Fruit fly (Drosophila melanogaster) whole organism, prepupa: ENCODE measurements around the gene CG33107.

ENCODE experiments used
- Blimp-1 ChIP-seq: fragments of 200-800 bp; sonication (Bioruptor generic); optimal IDR thresholded peaks from 3 replicates; lab custom pipeline; 2017; ENCODE audit warnings: missing biosample characterization, missing genetic modification characterization, mild to moderate bottlenecking, moderate library complexity, missing genetic modification reagents
- CG10631 ChIP-seq: fragments of 200-800 bp; sonication (Bioruptor generic); optimal IDR thresholded peaks from 2 replicates; lab custom pipeline; 2016; ENCODE audit warnings: missing biosample characterization, missing genetic modification characterization
- CG11762 ChIP-seq: fragments of 200-800 bp; sonication (Bioruptor generic); optimal IDR thresholded peaks from 3 replicates; lab custom pipeline; 2016; ENCODE audit warnings: missing biosample characterization, missing genetic modification characterization; ENCODE audit not compliant: insufficient read depth
- CG11902 ChIP-seq: fragments of 200-800 bp; sonication (Bioruptor generic); optimal IDR thresholded peaks from 3 replicates; lab custom pipeline; 2016; ENCODE audit warnings: missing biosample characterization, missing genetic modification characterization
- CG15336 ChIP-seq: fragments of 200-800 bp; sonication (Bioruptor generic); IDR thresholded peaks from 2 replicates; pipeline ENCODE4 v1.3.6; 2022; ENCODE audit warnings: missing biosample characterization, missing genetic modification characterization
- CG1621 ChIP-seq: fragments of 200-800 bp; sonication (Bioruptor generic); optimal IDR thresholded peaks from 3 replicates; lab custom pipeline; 2018; ENCODE audit warnings: missing biosample characterization, mild to moderate bottlenecking, missing genetic modification characterization
- CG16779 ChIP-seq: fragments of 200-800 bp; sonication (Bioruptor generic); optimal IDR thresholded peaks from 3 replicates; lab custom pipeline; 2017; ENCODE audit warnings: missing biosample characterization, mild to moderate bottlenecking, missing genetic modification characterization
- CG3032 ChIP-seq: fragments of 200-800 bp; optimal IDR thresholded peaks from 2 replicates; lab custom pipeline; 2019; ENCODE audit warnings: missing biosample characterization, mild to moderate bottlenecking, missing genetic modification characterization, moderate library complexity
- CG32006 ChIP-seq: fragments of 200-800 bp; sonication (Bioruptor generic); optimal IDR thresholded peaks from 3 replicates; lab custom pipeline; 2017; ENCODE audit warnings: missing biosample characterization, mild to moderate bottlenecking, missing genetic modification characterization
- CG34406 ChIP-seq: fragments of 200-800 bp; sonication (Bioruptor generic); optimal IDR thresholded peaks from 3 replicates; lab custom pipeline; 2016; ENCODE audit warnings: missing biosample characterization, missing genetic modification characterization
- CG3919 ChIP-seq: fragments of 200-800 bp; sonication (Bioruptor generic); optimal IDR thresholded peaks from 3 replicates; lab custom pipeline; 2016; ENCODE audit warnings: missing biosample characterization, missing genetic modification characterization
- CG4318 ChIP-seq: fragments of 200-800 bp; sonication (Bioruptor generic); optimal IDR thresholded peaks from 3 replicates; lab custom pipeline; 2017; ENCODE audit warnings: missing biosample characterization, mild to moderate bottlenecking, missing genetic modification characterization
- CG6163 ChIP-seq: fragments of 200-800 bp; sonication (Bioruptor generic); IDR thresholded peaks from 3 replicates; pipeline ENCODE4 v1.3.6; 2022; ENCODE audit warnings: missing biosample characterization, missing genetic modification characterization
- CG6276 ChIP-seq: fragments of 200-800 bp; sonication (Bioruptor generic); optimal IDR thresholded peaks from 2 replicates; lab custom pipeline; 2017; ENCODE audit warnings: missing biosample characterization, mild to moderate bottlenecking, missing genetic modification characterization
- CG6854 ChIP-seq: fragments of 200-800 bp; sonication (Bioruptor generic); optimal IDR thresholded peaks from 2 replicates; lab custom pipeline; 2017; ENCODE audit warnings: missing biosample characterization, mild to moderate bottlenecking, missing genetic modification characterization
- CG7368 ChIP-seq: fragments of 200-800 bp; sonication (Bioruptor generic); optimal IDR thresholded peaks from 3 replicates; lab custom pipeline; 2016; ENCODE audit warnings: missing biosample characterization, missing genetic modification characterization
- CG8119 ChIP-seq: fragments of 200-800 bp; sonication (Bioruptor generic); IDR thresholded peaks from 3 replicates; pipeline ENCODE4 v1.3.6; 2022; ENCODE audit warnings: missing biosample characterization, missing genetic modification characterization
- CG8632 ChIP-seq: fragments of 200-800 bp; sonication (Bioruptor generic); optimal IDR thresholded peaks from 3 replicates; lab custom pipeline; 2016; ENCODE audit warnings: missing biosample characterization, missing genetic modification characterization
- Eip78C ChIP-seq: fragments of 200-800 bp; sonication (Bioruptor generic); peaks from one replicate; lab custom pipeline; 2016; ENCODE audit warnings: missing biosample characterization, missing genetic modification characterization
- Eip93F ChIP-seq: fragments of 200-800 bp; sonication (Bioruptor generic); optimal IDR thresholded peaks from 2 replicates; lab custom pipeline; 2016; ENCODE audit warnings: missing biosample characterization, mild to moderate bottlenecking, missing genetic modification characterization
- Gug ChIP-seq: fragments of 200-800 bp; sonication (Bioruptor generic); IDR thresholded peaks from 2 replicates; pipeline ENCODE4 v1.3.6; 2022; ENCODE audit warnings: missing biosample characterization, missing genetic modification characterization
- Hr38 ChIP-seq: sonication (Bioruptor generic); optimal IDR thresholded peaks from 2 replicates; lab custom pipeline; 2016; ENCODE audit warnings: missing biosample characterization, missing genetic modification characterization
- Hr4 ChIP-seq: fragments of 200-800 bp; sonication (Bioruptor generic); optimal IDR thresholded peaks from 3 replicates; lab custom pipeline; 2016; ENCODE audit warnings: missing biosample characterization, missing genetic modification characterization
- Lpt ChIP-seq: fragments of 200-800 bp; sonication (Bioruptor generic); optimal IDR thresholded peaks from 3 replicates; lab custom pipeline; 2016; ENCODE audit warnings: missing biosample characterization, missing genetic modification characterization
- OdsH ChIP-seq: fragments of 200-800 bp; sonication (Bioruptor generic); optimal IDR thresholded peaks from 3 replicates; lab custom pipeline; 2016; ENCODE audit warnings: missing biosample characterization, missing genetic modification characterization
- Smox ChIP-seq: fragments of 200-800 bp; sonication (Bioruptor generic); optimal IDR thresholded peaks from 3 replicates; lab custom pipeline; 2016; ENCODE audit warnings: missing biosample characterization, missing genetic modification characterization
- Sox102F ChIP-seq: fragments of 200-800 bp; sonication (Bioruptor generic); optimal IDR thresholded peaks from 2 replicates; lab custom pipeline; 2016; ENCODE audit warnings: missing biosample characterization, mild to moderate bottlenecking, missing genetic modification characterization
- Sox14 ChIP-seq: fragments of 200-800 bp; sonication (Bioruptor generic); optimal IDR thresholded peaks from 3 replicates; lab custom pipeline; 2016; ENCODE audit warnings: missing biosample characterization, missing genetic modification characterization
- Sox15 ChIP-seq: fragments of 200-800 bp; sonication (Bioruptor generic); optimal IDR thresholded peaks from 3 replicates; lab custom pipeline; 2016; ENCODE audit warnings: missing biosample characterization, missing genetic modification characterization
- cyc ChIP-seq: fragments of 200-800 bp; sonication (Bioruptor generic); optimal IDR thresholded peaks from 3 replicates; lab custom pipeline; 2016; ENCODE audit warnings: missing biosample characterization, missing genetic modification characterization
- dac ChIP-seq: fragments of 200-800 bp; sonication (Bioruptor generic); optimal IDR thresholded peaks from 2 replicates; lab custom pipeline; 2017; ENCODE audit warnings: missing biosample characterization, mild to moderate bottlenecking, missing genetic modification characterization
- dsx ChIP-seq: fragments of 200-800 bp; optimal IDR thresholded peaks from 3 replicates; lab custom pipeline; 2019; ENCODE audit warnings: missing biosample characterization, mild to moderate bottlenecking, missing genetic modification characterization, moderate library complexity; ENCODE audit not compliant: poor library complexity, severe bottlenecking
- eg ChIP-seq: fragments of 200-800 bp; sonication (Bioruptor generic); IDR thresholded peaks from 3 replicates; pipeline ENCODE4 v1.3.6; 2022; ENCODE audit warnings: missing biosample characterization, missing genetic modification characterization
- esn ChIP-seq: fragments of 200-800 bp; sonication (Bioruptor generic); optimal IDR thresholded peaks from 2 replicates; lab custom pipeline; 2016; ENCODE audit warnings: missing biosample characterization, mild to moderate bottlenecking, missing genetic modification characterization, moderate library complexity
- fd85E ChIP-seq: fragments of 200-800 bp; sonication (Bioruptor generic); optimal IDR thresholded peaks from 3 replicates; lab custom pipeline; 2016; ENCODE audit warnings: missing biosample characterization, missing genetic modification characterization
- fkh ChIP-seq: fragments of 200-800 bp; sonication (Bioruptor generic); optimal IDR thresholded peaks from 3 replicates; lab custom pipeline; 2017; ENCODE audit warnings: missing biosample characterization, mild to moderate bottlenecking, missing genetic modification characterization, moderate library complexity
- lz ChIP-seq: fragments of 200-800 bp; sonication (Bioruptor generic); optimal IDR thresholded peaks from 3 replicates; lab custom pipeline; 2016; ENCODE audit warnings: missing biosample characterization, missing genetic modification characterization
- pdm3 ChIP-seq: fragments of 200-800 bp; sonication (Bioruptor generic); optimal IDR thresholded peaks from 3 replicates; lab custom pipeline; 2016; ENCODE audit warnings: missing biosample characterization, missing genetic modification characterization
- salr ChIP-seq, 2 experiments: fragments of 200-800 bp; sonication (Bioruptor generic); optimal IDR thresholded peaks; 3 replicates each; lab custom pipeline; 2016 to 2018; ENCODE audit warnings: missing biosample characterization in 2 of 2, missing genetic modification characterization in 2 of 2, mild to moderate bottlenecking in 1 of 2
- ss ChIP-seq, 2 experiments: fragments of 200-800 bp; sonication (Bioruptor generic); optimal IDR thresholded peaks; 2 replicates in 1 of 2; 3 replicates in 1 of 2; lab custom pipeline; 2017 to 2018; ENCODE audit warnings: mild to moderate bottlenecking in 2 of 2, missing biosample characterization in 2 of 2, missing genetic modification characterization in 2 of 2, moderate library complexity in 1 of 2
- svp ChIP-seq: fragments of 200-800 bp; sonication (Bioruptor generic); peaks from one replicate; lab custom pipeline; 2016; ENCODE audit warnings: missing biosample characterization, missing genetic modification characterization
- vri ChIP-seq: fragments of 200-800 bp; sonication (Bioruptor generic); optimal IDR thresholded peaks from 3 replicates; lab custom pipeline; 2016; ENCODE audit warnings: missing biosample characterization, mild to moderate bottlenecking, missing genetic modification characterization

The CG33107 gene

DNA sequence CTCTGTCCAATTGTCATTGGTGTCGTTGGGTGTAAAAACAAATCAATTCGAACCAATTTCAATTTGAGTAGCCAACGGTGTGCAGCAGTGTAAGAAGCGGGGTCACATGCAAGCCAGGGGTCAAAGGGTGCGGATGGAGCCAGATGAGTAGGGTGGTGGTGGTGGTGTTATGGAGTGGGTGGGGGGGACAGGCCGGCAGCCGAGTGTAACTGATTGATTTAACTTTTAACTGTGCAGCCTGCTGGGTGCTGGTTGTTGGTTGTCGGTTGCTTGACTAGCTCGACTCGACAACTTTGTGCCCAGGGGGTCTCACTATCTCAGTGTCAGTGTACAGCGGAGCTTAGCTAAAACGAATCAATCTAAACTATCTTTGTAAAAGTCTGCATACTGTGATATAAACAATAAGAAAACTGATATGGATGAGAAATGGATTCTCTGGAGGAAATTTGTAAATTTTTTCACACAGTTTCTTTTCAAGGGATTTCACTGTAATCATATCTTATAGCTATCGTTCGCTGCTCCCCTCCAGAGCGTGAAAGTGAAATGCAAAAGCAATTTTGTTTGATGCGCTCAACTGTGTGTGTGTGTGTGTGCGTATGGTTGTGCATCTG, 12.9 kb upstream of the CG33107 start (continued):
- TF ChIP-seq Lpt (peak; percentile 65), CG6276 (no peak), Sox15 (GFP tag; lab: Kevin White, UChicago) (no peak), Blimp-1 (peak; percentile 24), fkh (GFP tag; lab: Kevin White, UChicago) (no peak), CG6854 (no peak), CG7368 (GFP tag; lab: Kevin White, UChicago) (peak; percentile 37), CG11762 (GFP tag; lab: Kevin White, UChicago) (peak; percentile 48), CG16779 (tag; lab: Kevin White, UChicago) (peak; percentile 40), Smox (GFP tag; lab: Kevin White, UChicago) (no peak), Sox14 (GFP tag; lab: Kevin White, UChicago) (no peak), Sox102F (no peak), CG11902 (GFP tag; lab: Kevin White, UChicago) (no peak), Hr4 (GFP tag; lab: Kevin White, UChicago) (no peak), dac (GFP tag; lab: Kevin White, UChicago) (peak; percentile 76), CG6163 (GFP tag; lab: Robert Waterston, UW) (peak; percentile 91), svp (GFP tag; lab: Kevin White, UChicago) (no peak), Gug (GFP tag; lab: Robert Waterston, UW) (peak; percentile 77), cyc (no peak)

DNA sequence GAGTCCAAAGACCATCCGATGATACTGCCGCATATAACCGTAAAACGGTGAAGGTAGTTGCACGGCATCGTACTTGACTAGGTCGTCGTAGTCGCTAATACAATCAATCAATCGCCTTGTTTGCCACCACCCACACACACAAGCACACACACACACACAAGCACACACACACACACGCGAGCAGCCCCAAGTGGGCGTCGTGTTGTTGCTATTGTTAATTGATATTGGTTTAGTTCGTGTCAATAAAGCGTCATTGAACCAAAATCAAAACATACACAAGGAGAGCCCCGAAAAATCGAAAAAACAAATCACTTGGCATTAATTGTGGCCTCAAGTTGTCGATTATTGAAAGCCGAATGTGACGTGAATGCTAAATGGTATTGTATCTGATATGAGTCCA, 11.9 kb upstream of the CG33107 start:
- TF ChIP-seq fkh (GFP tag; lab: Kevin White, UChicago) (peak; percentile 95), CG16779 (tag; lab: Kevin White, UChicago) (no peak)

DNA sequence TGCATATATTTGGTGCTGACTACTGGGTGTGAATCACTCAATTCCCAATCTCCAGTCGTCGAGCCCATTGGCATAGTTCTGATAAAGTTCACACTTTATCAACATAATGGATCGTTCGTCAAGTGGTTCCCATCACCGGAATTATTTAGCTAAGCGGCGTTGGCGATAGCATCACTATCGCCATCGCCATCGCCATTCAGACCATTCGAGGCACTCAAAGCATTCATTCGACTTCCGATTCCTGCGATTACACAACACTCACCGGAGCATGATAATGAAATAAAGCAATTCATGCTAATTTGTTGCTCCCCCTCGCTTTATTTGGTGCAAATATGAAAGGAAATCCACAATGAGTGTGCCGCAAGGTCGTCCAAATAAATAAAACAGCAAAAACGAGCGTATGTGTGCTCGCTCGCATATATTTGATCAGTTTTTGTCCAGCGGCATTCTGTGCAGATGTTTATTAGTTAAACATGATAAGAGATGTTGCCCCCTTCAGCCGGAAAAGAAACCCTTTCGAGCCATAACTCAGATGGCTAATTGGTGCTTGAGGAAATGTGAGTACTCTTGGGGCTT, 10.9 kb upstream of the CG33107 start:
- TF ChIP-seq Eip78C (GFP tag; lab: Kevin White, UChicago) (peak; percentile 31), svp (GFP tag; lab: Kevin White, UChicago) (no peak), Smox (GFP tag; lab: Kevin White, UChicago) (no peak), Blimp-1 (no peak), dsx (no peak), CG34406 (no peak), Hr38 (GFP tag; lab: Kevin White, UChicago) (no peak), vri (peak; percentile 51), Eip93F (GFP tag; lab: Kevin White, UChicago) (no peak), fkh (GFP tag; lab: Kevin White, UChicago) (peak; percentile 32), CG3032 (no peak)

DNA sequence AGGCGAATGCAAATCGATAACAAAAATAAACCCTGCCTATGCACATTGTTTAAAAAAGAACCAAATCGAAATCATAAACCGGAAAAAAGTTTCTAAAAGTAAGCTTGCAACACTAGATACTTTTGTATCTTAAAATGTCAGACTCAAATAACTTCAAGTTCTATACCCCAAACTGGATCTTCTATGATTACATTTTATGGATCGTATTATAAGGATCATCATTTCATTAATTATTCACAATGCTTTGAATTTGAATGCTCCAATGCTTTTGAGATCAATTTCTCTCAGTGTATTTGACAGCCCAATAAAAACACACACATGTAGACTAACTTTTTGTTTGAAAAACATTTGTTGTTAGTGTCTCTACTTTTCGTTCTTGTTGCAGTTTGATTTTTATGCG, 9.7 kb upstream of the CG33107 start:
- no peak for TF ChIP-seq CG1621 (tag; lab: Kevin White, UChicago)
- peak; percentile 23 for TF ChIP-seq dac (GFP tag; lab: Kevin White, UChicago)
- TF ChIP-seq CG11762 (GFP tag; lab: Kevin White, UChicago): no peak
- TF ChIP-seq CG32006 (GFP tag; lab: Kevin White, UChicago): peak; percentile 78
- TF ChIP-seq CG6276: peak; percentile 76
- peak; percentile 63 for TF ChIP-seq CG15336 (GFP tag; lab: Robert Waterston, UW)
- no peak for TF ChIP-seq ss (GFP tag; optimal IDR thresholded peaks at IDR 0.05; lab: Kevin White, UChicago)
- TF ChIP-seq vri: no peak
- no peak for TF ChIP-seq Blimp-1
- TF ChIP-seq pdm3 (GFP tag; lab: Kevin White, UChicago): peak; percentile 26
- no peak for TF ChIP-seq CG34406
- TF ChIP-seq CG4318 (GFP tag; lab: Kevin White, UChicago): peak; percentile 66
- no peak for TF ChIP-seq esn (GFP tag; lab: Kevin White, UChicago)
- no peak for TF ChIP-seq CG8632 (GFP tag; lab: Kevin White, UChicago)
- no peak for TF ChIP-seq fkh (GFP tag; lab: Kevin White, UChicago)
- TF ChIP-seq lz (GFP tag; lab: Kevin White, UChicago): no peak
- peak; percentile 7 for TF ChIP-seq CG3919
- no peak for TF ChIP-seq CG11902 (GFP tag; lab: Kevin White, UChicago)
- TF ChIP-seq Sox15 (GFP tag; lab: Kevin White, UChicago): no peak
- no peak for TF ChIP-seq CG6163 (GFP tag; lab: Robert Waterston, UW)
- peak; percentile 77; the same call in 2 of the 3 replicates for TF ChIP-seq eg
- peak; percentile 6 for TF ChIP-seq CG10631 (GFP tag; lab: Kevin White, UChicago)
- TF ChIP-seq salr (GFP tag; optimal IDR thresholded peaks at IDR 0.05; lab: Kevin White, UChicago): peak in 1 of 2 experiments; percentile 63
- peak; percentile 70 for TF ChIP-seq CG8119 (GFP tag; lab: Robert Waterston, UW)
- TF ChIP-seq Eip78C (GFP tag; lab: Kevin White, UChicago): peak; percentile 63
- no peak for TF ChIP-seq Gug (GFP tag; lab: Robert Waterston, UW)
- no peak for TF ChIP-seq Smox (GFP tag; lab: Kevin White, UChicago)
- TF ChIP-seq fd85E (GFP tag; lab: Kevin White, UChicago): no peak
- TF ChIP-seq Hr4 (GFP tag; lab: Kevin White, UChicago): peak; percentile 76
- TF ChIP-seq Lpt: peak; percentile 35
- peak; percentile 37 for TF ChIP-seq OdsH (GFP tag; lab: Kevin White, UChicago)
